Fruit fly (Drosophila melanogaster) whole organism, prepupa: ENCODE measurements around the gene CG32106.

Source experiments
- Eip75B ChIP-seq: fragments of 200-800 bp; sonication (Bioruptor generic); optimal IDR thresholded peaks from 3 replicates; lab custom pipeline; 2016; ENCODE audit warnings: missing biosample characterization, missing genetic modification characterization
- OdsH ChIP-seq: fragments of 200-800 bp; sonication (Bioruptor generic); optimal IDR thresholded peaks from 3 replicates; lab custom pipeline; 2016; ENCODE audit warnings: missing biosample characterization, missing genetic modification characterization

- TF ChIP-seq OdsH (GFP tag; lab: Kevin White, UChicago) (no peak), Eip75B (no peak)
Measured at dm6 chr3L:12748711-12749566, 29.6 kb downstream of the CG32106 start.
